Fruit fly (Drosophila melanogaster) whole organism, prepupa: ENCODE results near the gene Fit2.

ENCODE experiments used
- Blimp-1 ChIP-seq: fragments of 200-800 bp; sonication (Bioruptor generic); optimal IDR thresholded peaks from 3 replicates; lab custom pipeline; 2017; ENCODE audit warnings: missing biosample characterization, missing genetic modification characterization, mild to moderate bottlenecking, moderate library complexity, missing genetic modification reagents
- CG10631 ChIP-seq: fragments of 200-800 bp; sonication (Bioruptor generic); optimal IDR thresholded peaks from 2 replicates; lab custom pipeline; 2016; ENCODE audit warnings: missing biosample characterization, missing genetic modification characterization
- CG11294 ChIP-seq: fragments of 200-800 bp; sonication (Bioruptor generic); IDR thresholded peaks from 2 replicates; pipeline ENCODE4 v1.3.6; 2022; ENCODE audit warnings: missing biosample characterization, missing genetic modification characterization
- CG11762 ChIP-seq: fragments of 200-800 bp; sonication (Bioruptor generic); optimal IDR thresholded peaks from 3 replicates; lab custom pipeline; 2016; ENCODE audit warnings: missing biosample characterization, missing genetic modification characterization; ENCODE audit not compliant: insufficient read depth
- CG11902 ChIP-seq: fragments of 200-800 bp; sonication (Bioruptor generic); optimal IDR thresholded peaks from 3 replicates; lab custom pipeline; 2016; ENCODE audit warnings: missing biosample characterization, missing genetic modification characterization
- CG15336 ChIP-seq: fragments of 200-800 bp; sonication (Bioruptor generic); IDR thresholded peaks from 2 replicates; pipeline ENCODE4 v1.3.6; 2022; ENCODE audit warnings: missing biosample characterization, missing genetic modification characterization
- CG16779 ChIP-seq: fragments of 200-800 bp; sonication (Bioruptor generic); optimal IDR thresholded peaks from 3 replicates; lab custom pipeline; 2017; ENCODE audit warnings: missing biosample characterization, mild to moderate bottlenecking, missing genetic modification characterization
- CG31627 ChIP-seq: fragments of 200-800 bp; sonication (Bioruptor generic); optimal IDR thresholded peaks from 3 replicates; lab custom pipeline; 2016; ENCODE audit warnings: missing biosample characterization, missing genetic modification characterization
- CG32006 ChIP-seq: fragments of 200-800 bp; sonication (Bioruptor generic); optimal IDR thresholded peaks from 3 replicates; lab custom pipeline; 2017; ENCODE audit warnings: missing biosample characterization, mild to moderate bottlenecking, missing genetic modification characterization
- CG34406 ChIP-seq: fragments of 200-800 bp; sonication (Bioruptor generic); optimal IDR thresholded peaks from 3 replicates; lab custom pipeline; 2016; ENCODE audit warnings: missing biosample characterization, missing genetic modification characterization
- CG6163 ChIP-seq: fragments of 200-800 bp; sonication (Bioruptor generic); IDR thresholded peaks from 3 replicates; pipeline ENCODE4 v1.3.6; 2022; ENCODE audit warnings: missing biosample characterization, missing genetic modification characterization
- CG6792 ChIP-seq: fragments of 200-800 bp; sonication (Bioruptor generic); optimal IDR thresholded peaks from 3 replicates; lab custom pipeline; 2016; ENCODE audit warnings: missing biosample characterization, missing genetic modification characterization
- CG6808 ChIP-seq: fragments of 200-800 bp; sonication (Bioruptor generic); optimal IDR thresholded peaks from 3 replicates; lab custom pipeline; 2017; ENCODE audit warnings: missing biosample characterization, missing genetic modification characterization, mild to moderate bottlenecking, moderate library complexity, missing genetic modification reagents
- CG6854 ChIP-seq: fragments of 200-800 bp; sonication (Bioruptor generic); optimal IDR thresholded peaks from 2 replicates; lab custom pipeline; 2017; ENCODE audit warnings: missing biosample characterization, mild to moderate bottlenecking, missing genetic modification characterization
- CG7368 ChIP-seq: fragments of 200-800 bp; sonication (Bioruptor generic); optimal IDR thresholded peaks from 3 replicates; lab custom pipeline; 2016; ENCODE audit warnings: missing biosample characterization, missing genetic modification characterization
- CG8119 ChIP-seq: fragments of 200-800 bp; sonication (Bioruptor generic); IDR thresholded peaks from 3 replicates; pipeline ENCODE4 v1.3.6; 2022; ENCODE audit warnings: missing biosample characterization, missing genetic modification characterization
- CG8319 ChIP-seq: fragments of 200-800 bp; sonication (Bioruptor generic); optimal IDR thresholded peaks from 3 replicates; lab custom pipeline; 2016; ENCODE audit warnings: missing biosample characterization, missing genetic modification characterization
- CG9139 ChIP-seq: fragments of 200-800 bp; sonication (Bioruptor generic); optimal IDR thresholded peaks from 3 replicates; lab custom pipeline; 2017; ENCODE audit warnings: missing biosample characterization, mild to moderate bottlenecking, missing genetic modification characterization
- Eip75B ChIP-seq: fragments of 200-800 bp; sonication (Bioruptor generic); optimal IDR thresholded peaks from 3 replicates; lab custom pipeline; 2016; ENCODE audit warnings: missing biosample characterization, missing genetic modification characterization
- Eip78C ChIP-seq: fragments of 200-800 bp; sonication (Bioruptor generic); peaks from one replicate; lab custom pipeline; 2016; ENCODE audit warnings: missing biosample characterization, missing genetic modification characterization
- Eip93F ChIP-seq: fragments of 200-800 bp; sonication (Bioruptor generic); optimal IDR thresholded peaks from 2 replicates; lab custom pipeline; 2016; ENCODE audit warnings: missing biosample characterization, mild to moderate bottlenecking, missing genetic modification characterization
- Ets96B ChIP-seq: fragments of 200-800 bp; optimal IDR thresholded peaks from 2 replicates; lab custom pipeline; 2019; ENCODE audit warnings: missing biosample characterization, mild to moderate bottlenecking, missing genetic modification characterization, moderate library complexity
- Hr38 ChIP-seq: sonication (Bioruptor generic); optimal IDR thresholded peaks from 2 replicates; lab custom pipeline; 2016; ENCODE audit warnings: missing biosample characterization, missing genetic modification characterization
- Hr4 ChIP-seq: fragments of 200-800 bp; sonication (Bioruptor generic); optimal IDR thresholded peaks from 3 replicates; lab custom pipeline; 2016; ENCODE audit warnings: missing biosample characterization, missing genetic modification characterization
- OdsH ChIP-seq: fragments of 200-800 bp; sonication (Bioruptor generic); optimal IDR thresholded peaks from 3 replicates; lab custom pipeline; 2016; ENCODE audit warnings: missing biosample characterization, missing genetic modification characterization
- Sox102F ChIP-seq: fragments of 200-800 bp; sonication (Bioruptor generic); optimal IDR thresholded peaks from 2 replicates; lab custom pipeline; 2016; ENCODE audit warnings: missing biosample characterization, mild to moderate bottlenecking, missing genetic modification characterization
- Sox14 ChIP-seq: fragments of 200-800 bp; sonication (Bioruptor generic); optimal IDR thresholded peaks from 3 replicates; lab custom pipeline; 2016; ENCODE audit warnings: missing biosample characterization, missing genetic modification characterization
- Sox15 ChIP-seq: fragments of 200-800 bp; sonication (Bioruptor generic); optimal IDR thresholded peaks from 3 replicates; lab custom pipeline; 2016; ENCODE audit warnings: missing biosample characterization, missing genetic modification characterization
- achi ChIP-seq: fragments of 200-800 bp; sonication (Bioruptor generic); optimal IDR thresholded peaks from 3 replicates; lab custom pipeline; 2016; ENCODE audit warnings: missing biosample characterization, missing genetic modification characterization
- cyc ChIP-seq: fragments of 200-800 bp; sonication (Bioruptor generic); optimal IDR thresholded peaks from 3 replicates; lab custom pipeline; 2016; ENCODE audit warnings: missing biosample characterization, missing genetic modification characterization
- dac ChIP-seq: fragments of 200-800 bp; sonication (Bioruptor generic); optimal IDR thresholded peaks from 2 replicates; lab custom pipeline; 2017; ENCODE audit warnings: missing biosample characterization, mild to moderate bottlenecking, missing genetic modification characterization
- esn ChIP-seq: fragments of 200-800 bp; sonication (Bioruptor generic); optimal IDR thresholded peaks from 2 replicates; lab custom pipeline; 2016; ENCODE audit warnings: missing biosample characterization, mild to moderate bottlenecking, missing genetic modification characterization, moderate library complexity
- fkh ChIP-seq: fragments of 200-800 bp; sonication (Bioruptor generic); optimal IDR thresholded peaks from 3 replicates; lab custom pipeline; 2017; ENCODE audit warnings: missing biosample characterization, mild to moderate bottlenecking, missing genetic modification characterization, moderate library complexity
- pdm3 ChIP-seq: fragments of 200-800 bp; sonication (Bioruptor generic); optimal IDR thresholded peaks from 3 replicates; lab custom pipeline; 2016; ENCODE audit warnings: missing biosample characterization, missing genetic modification characterization
- svp ChIP-seq: fragments of 200-800 bp; sonication (Bioruptor generic); peaks from one replicate; lab custom pipeline; 2016; ENCODE audit warnings: missing biosample characterization, missing genetic modification characterization
- topi ChIP-seq: fragments of 200-800 bp; sonication (Bioruptor generic); optimal IDR thresholded peaks from 3 replicates; lab custom pipeline; 2016; ENCODE audit warnings: missing biosample characterization, missing genetic modification characterization
- vri ChIP-seq: fragments of 200-800 bp; sonication (Bioruptor generic); optimal IDR thresholded peaks from 3 replicates; lab custom pipeline; 2016; ENCODE audit warnings: missing biosample characterization, mild to moderate bottlenecking, missing genetic modification characterization

Gene Fit2

dm6 chr3L:16981114-16981648, 42.9 kb upstream of the Fit2 start:
- peak; percentile 37 for TF ChIP-seq Sox14 (GFP tag; lab: Kevin White, UChicago)
- TF ChIP-seq Eip78C (GFP tag; lab: Kevin White, UChicago) = peak; percentile 43
- TF ChIP-seq Ets96B (tag; lab: Kevin White, UChicago) = no peak
- no peak for TF ChIP-seq CG15336 (GFP tag; lab: Robert Waterston, UW)
- TF ChIP-seq achi (GFP tag; lab: Kevin White, UChicago) = no peak
- TF ChIP-seq Sox15 (GFP tag; lab: Kevin White, UChicago) = no peak
- no peak for TF ChIP-seq cyc (GFP tag; lab: Kevin White, UChicago)
- no peak for TF ChIP-seq CG10631 (GFP tag; lab: Kevin White, UChicago)
- TF ChIP-seq dac (GFP tag; lab: Kevin White, UChicago) = no peak
- TF ChIP-seq Sox102F (GFP tag; lab: Kevin White, UChicago) = no peak
- no peak for TF ChIP-seq CG7368 (GFP tag; lab: Kevin White, UChicago)
- TF ChIP-seq svp (GFP tag; lab: Kevin White, UChicago) = peak; percentile 74
- TF ChIP-seq topi (GFP tag; lab: Kevin White, UChicago) = no peak
- peak; percentile 85 for TF ChIP-seq fkh
- no peak for TF ChIP-seq CG9139 (GFP tag; lab: Kevin White, UChicago)
- TF ChIP-seq vri (GFP tag; lab: Kevin White, UChicago) = peak; percentile 90
- no peak for TF ChIP-seq CG6808 (GFP tag; lab: Kevin White, UChicago)
- TF ChIP-seq pdm3 = no peak
- TF ChIP-seq CG8119 (GFP tag; lab: Robert Waterston, UW) = no peak
- TF ChIP-seq CG34406 (GFP tag; lab: Kevin White, UChicago) = no peak
- TF ChIP-seq CG11762 = no peak
- no peak for TF ChIP-seq CG6854 (GFP tag; lab: Kevin White, UChicago)
- no peak for TF ChIP-seq CG31627 (GFP tag; lab: Kevin White, UChicago)
- TF ChIP-seq Hr38 (GFP tag; lab: Kevin White, UChicago) = no peak
- TF ChIP-seq CG6792 (GFP tag; lab: Kevin White, UChicago) = no peak
- 0 out of 3 replicates have a peak, but pooled peaks have one; percentile 14 for TF ChIP-seq CG6163
- TF ChIP-seq Eip93F (GFP tag; lab: Kevin White, UChicago) = peak; percentile 70

dm6 chr3L:16984042-16984441, 40.1 kb upstream of the Fit2 start:
- TF ChIP-seq CG16779 (tag; lab: Kevin White, UChicago) = no peak
- no peak for TF ChIP-seq CG11902
- TF ChIP-seq Hr4 (GFP tag; lab: Kevin White, UChicago) = no peak
- no peak for TF ChIP-seq CG32006 (GFP tag; lab: Kevin White, UChicago)
- no peak for TF ChIP-seq topi (GFP tag; lab: Kevin White, UChicago)
- no peak for TF ChIP-seq OdsH (GFP tag; lab: Kevin White, UChicago)
- TF ChIP-seq Eip78C (GFP tag; lab: Kevin White, UChicago) = peak; percentile 43
- peak; percentile 84 for TF ChIP-seq svp (GFP tag; lab: Kevin White, UChicago)
- no peak for TF ChIP-seq CG11294 (GFP tag; lab: Robert Waterston, UW)
- TF ChIP-seq vri (GFP tag; lab: Kevin White, UChicago) = peak; percentile 91
- TF ChIP-seq Eip93F (GFP tag; lab: Kevin White, UChicago) = peak; percentile 37
- TF ChIP-seq Sox102F (GFP tag; lab: Kevin White, UChicago) = no peak
- no peak for TF ChIP-seq CG8319 (GFP tag; lab: Kevin White, UChicago)

dm6 chr3L:16984813-16985387, 39.2 kb upstream of the Fit2 start:
- TF ChIP-seq CG6163 = no peak
- TF ChIP-seq svp (GFP tag; lab: Kevin White, UChicago) = no peak
- peak; percentile 0 for TF ChIP-seq CG6792 (GFP tag; lab: Kevin White, UChicago)
- TF ChIP-seq Eip93F (GFP tag; lab: Kevin White, UChicago) = peak; percentile 2
- TF ChIP-seq, all 60 proteins: peak for 2

- TF ChIP-seq Blimp-1 (GFP tag; lab: Kevin White, UChicago) (peak; percentile 96), fkh (peak; percentile 40), svp (GFP tag; lab: Kevin White, UChicago) (no peak), esn (GFP tag; lab: Kevin White, UChicago) (no peak), Eip75B (GFP tag; lab: Kevin White, UChicago) (no peak), CG9139 (GFP tag; lab: Kevin White, UChicago) (no peak)
Observed at dm6 chr3L:16985578-16985977, 38.5 kb upstream of the Fit2 start.
